Fruit fly (Drosophila melanogaster) S2 (cell line): ENCODE data around the gene 5-HT7.

ENCODE experiments used
- CG8478 ChIP-seq: fragments of >200 bp; optimal IDR thresholded peaks from 2 replicates; lab custom pipeline; 2018
- CTCF ChIP-seq, 2 experiments: fragments of >200 bp; optimal IDR thresholded peaks; 2 replicates each; lab custom pipeline; 2018

The 5-HT7 gene

DNA sequence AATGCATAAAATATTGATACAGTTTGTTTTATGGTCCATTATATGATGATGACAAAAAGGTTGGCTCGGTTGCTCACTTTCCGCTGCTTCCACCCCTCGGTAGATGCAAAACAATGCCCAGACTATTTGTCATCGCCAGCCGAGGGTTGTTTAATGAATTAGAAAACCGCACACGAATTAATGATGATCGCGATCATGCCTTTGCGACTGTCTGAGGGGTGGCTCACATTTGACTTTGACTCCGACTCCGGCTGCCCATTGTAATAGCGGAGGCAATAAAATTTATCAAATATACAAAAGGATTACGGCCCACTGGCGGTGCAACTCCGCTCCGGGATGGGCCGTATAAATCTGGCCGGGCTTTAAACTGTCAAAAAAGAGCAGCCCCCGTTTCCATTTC is 90.6 kb downstream of the 5-HT7 start:
- TF ChIP-seq CTCF (optimal IDR thresholded peaks at IDR 0.05; lab: Kevin White, UChicago), result no peak

DNA sequence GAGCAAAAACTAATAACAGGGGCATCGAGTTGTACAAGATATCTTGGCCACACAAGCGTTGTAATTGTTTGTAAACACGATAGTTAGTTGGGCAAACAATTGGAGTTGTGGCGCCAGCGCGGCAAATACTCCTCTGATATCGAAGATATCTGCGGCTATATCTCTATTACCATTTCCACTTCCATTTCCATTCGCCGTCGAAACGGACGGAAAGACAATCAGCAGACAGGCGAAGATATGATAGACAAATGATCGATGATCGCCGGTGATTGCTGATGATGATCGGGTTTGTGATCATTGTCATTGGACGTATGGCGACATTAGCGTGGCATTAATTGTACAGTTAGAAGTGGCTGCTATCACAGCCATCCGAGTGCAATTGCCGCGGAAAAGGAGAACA is 91.2 kb downstream of the 5-HT7 start:
- no peak for TF ChIP-seq CG8478
- TF ChIP-seq CTCF (optimal IDR thresholded peaks at IDR 0.05; lab: Kevin White, UChicago), result no peak

DNA sequence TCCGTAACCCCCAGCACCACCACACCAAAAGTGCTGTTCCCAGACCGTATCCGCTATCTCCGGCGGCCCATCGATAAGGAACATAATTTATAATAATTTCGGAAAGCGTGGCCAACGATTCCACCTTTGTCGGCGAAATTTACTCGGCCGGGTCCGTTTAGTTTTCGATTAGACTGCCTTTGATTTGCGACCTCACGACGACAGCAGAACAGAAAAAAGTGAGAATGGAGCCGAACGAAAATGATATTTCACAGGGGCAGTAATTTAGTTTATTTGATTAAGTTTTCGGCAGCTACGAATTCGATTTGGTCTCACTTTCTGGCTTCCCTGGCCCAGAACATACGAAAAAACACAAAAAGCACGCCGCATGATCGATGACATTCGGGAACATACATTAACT is 93.1 kb downstream of the 5-HT7 start:
- TF ChIP-seq CTCF (optimal IDR thresholded peaks at IDR 0.05; lab: Kevin White, UChicago) (no peak), CG8478 (no peak)

DNA sequence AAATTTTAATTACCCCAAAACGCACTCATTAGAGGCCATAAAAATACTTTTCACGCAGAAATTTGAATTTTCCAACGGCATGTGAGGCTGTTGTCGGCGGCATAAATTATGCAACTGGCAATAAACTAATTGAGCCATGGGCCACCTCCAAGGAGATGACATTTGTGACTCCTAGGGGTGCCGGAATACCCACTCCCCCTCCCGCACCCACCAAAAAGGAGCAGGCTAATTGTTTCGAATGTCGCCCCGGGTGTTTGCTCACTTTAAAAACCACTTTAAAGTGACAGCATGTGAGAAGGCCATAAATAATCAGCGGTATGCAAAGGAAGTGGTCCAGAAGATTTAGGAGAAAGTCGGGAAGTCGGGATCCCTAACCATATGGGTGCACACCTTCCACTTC is 94.3 kb downstream of the 5-HT7 start:
- TF ChIP-seq CG8478, result no peak
- no peak for TF ChIP-seq CTCF (optimal IDR thresholded peaks at IDR 0.05; lab: Kevin White, UChicago)

DNA sequence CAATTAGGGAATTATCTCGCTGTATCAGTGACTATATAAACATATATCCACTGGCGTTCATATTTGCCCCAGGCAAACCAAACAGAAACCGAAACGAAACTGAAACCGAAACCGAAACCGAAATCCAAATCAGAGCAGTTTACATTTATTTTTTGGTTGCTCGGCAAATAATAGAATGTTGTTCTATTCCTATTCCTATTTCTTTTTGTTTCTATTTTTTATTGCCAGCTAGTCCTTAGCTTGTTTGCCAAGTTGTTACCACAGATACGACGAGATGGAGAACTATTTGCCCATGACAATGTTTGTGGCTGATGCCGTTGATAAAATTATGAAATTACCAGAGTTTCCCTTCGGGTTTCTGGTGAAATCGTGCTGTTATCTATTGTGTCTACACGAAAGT is 97.8 kb downstream of the 5-HT7 start:
- TF ChIP-seq CG8478 (no peak), CTCF (optimal IDR thresholded peaks at IDR 0.05; lab: Kevin White, UChicago) (no peak)
